Worm (Caenorhabditis elegans): Measurements from ENCODE around the gene pdfr-1.

ce11 chrIII:6639028-6639427, 12.9 kb downstream of the pdfr-1 start:
- no peak for TF ChIP-seq ama-1 (optimal IDR thresholded peaks at IDR 0.05)
- no peak for TF ChIP-seq ceh-36 (tag; optimal IDR thresholded peaks at IDR 0.05)
- TF ChIP-seq ets-7 (tag; optimal IDR thresholded peaks at IDR 0.05), result no peak
- TF ChIP-seq F13C5.2 (tag; optimal IDR thresholded peaks at IDR 0.05), result no peak
